Worm (Caenorhabditis elegans) whole organism, L1 larva: ENCODE results near the gene M117.4.

Experiments
- aly-2 ChIP-seq: fragments of 150-350 bp; optimal IDR thresholded peaks from 2 replicates; lab custom pipeline; 2014; ENCODE audit warnings: missing biosample characterization, missing genetic modification characterization
- ama-1 ChIP-seq: fragments of 150-350 bp; optimal IDR thresholded peaks from 2 replicates; lab custom pipeline; 2014
- ceh-63 ChIP-seq: fragments of 200-800 bp; sonication (Bioruptor generic); optimal IDR thresholded peaks from 2 replicates; lab custom pipeline; 2018; ENCODE audit warnings: mild to moderate bottlenecking, missing genetic modification characterization, missing compliant biosample characterization
- ceh-8 ChIP-seq: fragments of 200-800 bp; sonication (Bioruptor generic); optimal IDR thresholded peaks from 2 replicates; lab custom pipeline; 2018; ENCODE audit warnings: mild to moderate bottlenecking, missing genetic modification characterization, moderate library complexity, missing compliant biosample characterization
- ceh-82 ChIP-seq, 3 experiments: fragments of 150-350 bp in 1 of 3; sonication (generic microtip) in 2 of 3; optimal IDR thresholded peaks; 2 replicates each; lab custom pipeline; 2014 to 2017; ENCODE audit warnings: missing biosample characterization in 3 of 3, missing genetic modification characterization in 3 of 3
- ces-1 ChIP-seq: fragments of 150-350 bp; optimal IDR thresholded peaks from 2 replicates; lab custom pipeline; 2014; ENCODE audit warnings: missing biosample characterization, missing genetic modification reagents, missing genetic modification characterization
- dpl-1 ChIP-seq, 3 experiments: fragments of 150-350 bp in 2 of 3; sonication (generic microtip) in 1 of 3; optimal IDR thresholded peaks; 2 replicates each; lab custom pipeline; 2014 to 2017; ENCODE audit warnings: missing biosample characterization in 3 of 3, missing genetic modification characterization in 3 of 3, missing genetic modification reagents in 3 of 3
- dsc-1 ChIP-seq: sonication (generic microtip); optimal IDR thresholded peaks from 2 replicates; lab custom pipeline; 2016; ENCODE audit warnings: mild to moderate bottlenecking, missing genetic modification characterization, missing compliant biosample characterization
- efl-1 ChIP-seq, 4 experiments: fragments of 150-350 bp; optimal IDR thresholded peaks in 3 of 4; peaks in 1 of 4; 1 replicate in 1 of 4; 2 replicates in 3 of 4; lab custom pipeline; 2014; ENCODE audit warnings: missing biosample characterization in 2 of 4, missing genetic modification characterization in 2 of 4, missing genetic modification reagents in 2 of 4
- efl-3 ChIP-seq: fragments of 200-800 bp; sonication (Bioruptor generic); optimal IDR thresholded peaks from 2 replicates; lab custom pipeline; 2018; ENCODE audit warnings: mild to moderate bottlenecking, missing genetic modification characterization, missing compliant biosample characterization
- ets-5 ChIP-seq: fragments of 200-800 bp; sonication (Bioruptor generic); IDR thresholded peaks from 2 replicates; pipeline ENCODE4 v1.3.6; 2022; ENCODE audit warnings: missing genetic modification characterization, missing compliant biosample characterization
- fkh-10 ChIP-seq: sonication (generic microtip); optimal IDR thresholded peaks from 2 replicates; lab custom pipeline; 2017; ENCODE audit warnings: missing biosample characterization, missing genetic modification reagents, missing genetic modification characterization
- fkh-8 ChIP-seq: sonication (generic microtip); optimal IDR thresholded peaks from 2 replicates; lab custom pipeline; 2016; ENCODE audit warnings: mild to moderate bottlenecking, missing genetic modification characterization, missing compliant biosample characterization
- hpl-2 ChIP-seq: fragments of 150-350 bp; optimal IDR thresholded peaks from 2 replicates; lab custom pipeline; 2014; ENCODE audit warnings: missing biosample characterization, missing genetic modification reagents, missing genetic modification characterization
- isw-1 ChIP-seq: fragments of 200-800 bp; sonication (Bioruptor generic); IDR thresholded peaks from 2 replicates; pipeline ENCODE4 v1.3.6; 2022; ENCODE audit warnings: missing genetic modification characterization, missing compliant biosample characterization
- lin-13 ChIP-seq: fragments of 150-350 bp; optimal IDR thresholded peaks from 2 replicates; lab custom pipeline; 2014; ENCODE audit warnings: missing biosample characterization, missing genetic modification reagents, missing genetic modification characterization
- lin-14 ChIP-seq: fragments of 200-800 bp; sonication (Bioruptor generic); optimal IDR thresholded peaks from 2 replicates; lab custom pipeline; 2018; ENCODE audit warnings: mild to moderate bottlenecking, missing genetic modification characterization, moderate library complexity, missing compliant biosample characterization
- lin-15B ChIP-seq: fragments of 150-350 bp; sonication (generic microtip); optimal IDR thresholded peaks from 3 replicates; lab custom pipeline; 2014; ENCODE audit warnings: missing biosample characterization, missing genetic modification characterization
- lin-35 ChIP-seq, 2 experiments: fragments of 150-350 bp; optimal IDR thresholded peaks; 2 replicates each; lab custom pipeline; 2014; ENCODE audit warnings: missing biosample characterization in 2 of 2, missing genetic modification characterization in 2 of 2, missing genetic modification reagents in 2 of 2
- lir-3 ChIP-seq: sonication (generic microtip); optimal IDR thresholded peaks from 2 replicates; lab custom pipeline; 2016; ENCODE audit warnings: mild to moderate bottlenecking, missing genetic modification characterization, moderate library complexity, missing compliant biosample characterization; ENCODE audit not compliant: poor library complexity
- lsy-2 ChIP-seq, 2 experiments: fragments of 150-350 bp; optimal IDR thresholded peaks; 2 replicates each; lab custom pipeline; 2014; ENCODE audit warnings: missing biosample characterization in 2 of 2, missing genetic modification characterization in 2 of 2
- mab-9 ChIP-seq: fragments of 200-800 bp; sonication (Bioruptor generic); IDR thresholded peaks from 2 replicates; pipeline ENCODE4 v1.3.6; 2022; ENCODE audit warnings: missing genetic modification reagents, missing genetic modification characterization, missing compliant biosample characterization
- mep-1 ChIP-seq: fragments of 150-350 bp; optimal IDR thresholded peaks from 2 replicates; lab custom pipeline; 2014; ENCODE audit warnings: missing biosample characterization, missing genetic modification characterization
- nhr-20 ChIP-seq: sonication (generic microtip); optimal IDR thresholded peaks from 2 replicates; lab custom pipeline; 2016; ENCODE audit warnings: mild to moderate bottlenecking, missing genetic modification characterization, missing compliant biosample characterization
- nhr-28 ChIP-seq: fragments of 150-350 bp; optimal IDR thresholded peaks from 2 replicates; lab custom pipeline; 2014; ENCODE audit warnings: missing biosample characterization, missing genetic modification characterization
- nhr-47 ChIP-seq: sonication (generic microtip); optimal IDR thresholded peaks from 2 replicates; lab custom pipeline; 2016; ENCODE audit warnings: mild to moderate bottlenecking, missing genetic modification characterization, moderate library complexity, missing compliant biosample characterization
- nhr-71 ChIP-seq: sonication (generic microtip); optimal IDR thresholded peaks from 2 replicates; lab custom pipeline; 2016; ENCODE audit warnings: mild to moderate bottlenecking, missing genetic modification characterization, moderate library complexity, missing compliant biosample characterization
- nhr-90 ChIP-seq: sonication (generic microtip); optimal IDR thresholded peaks from 2 replicates; lab custom pipeline; 2016; ENCODE audit warnings: mild to moderate bottlenecking, missing genetic modification characterization, missing compliant biosample characterization; ENCODE audit not compliant: poor library complexity
- pqm-1 ChIP-seq: sonication (generic microtip); optimal IDR thresholded peaks from 3 replicates; lab custom pipeline; 2017; ENCODE audit warnings: missing biosample characterization, missing genetic modification characterization
- snu-23 ChIP-seq: sonication (generic microtip); optimal IDR thresholded peaks from 2 replicates; lab custom pipeline; 2016; ENCODE audit warnings: missing genetic modification characterization, missing compliant biosample characterization
- sox-4 ChIP-seq: sonication (generic microtip); optimal IDR thresholded peaks from 2 replicates; lab custom pipeline; 2016; ENCODE audit warnings: missing genetic modification characterization, missing compliant biosample characterization
- swsn-7 ChIP-seq: sonication (generic microtip); optimal IDR thresholded peaks from 2 replicates; lab custom pipeline; 2016; ENCODE audit warnings: missing genetic modification characterization, missing compliant biosample characterization
- tbx-2 ChIP-seq: sonication (generic microtip); optimal IDR thresholded peaks from 2 replicates; lab custom pipeline; 2016; ENCODE audit warnings: missing genetic modification characterization, missing compliant biosample characterization
- unc-86 ChIP-seq: sonication (generic microtip); optimal IDR thresholded peaks from 2 replicates; lab custom pipeline; 2016; ENCODE audit warnings: missing genetic modification characterization, missing compliant biosample characterization
- unc-98 ChIP-seq: fragments of 200-800 bp; sonication (Bioruptor generic); IDR thresholded peaks from 2 replicates; pipeline ENCODE4 v1.3.6; 2022; ENCODE audit warnings: missing genetic modification characterization, missing compliant biosample characterization
- xbp-1 ChIP-seq: sonication (generic microtip); optimal IDR thresholded peaks from 2 replicates; lab custom pipeline; 2016; ENCODE audit warnings: missing genetic modification characterization, missing compliant biosample characterization
- ztf-11 ChIP-seq, 2 experiments: sonication (generic microtip); optimal IDR thresholded peaks; 2 replicates each; lab custom pipeline; 2016 to 2017; ENCODE audit warnings: missing genetic modification characterization in 2 of 2, missing biosample characterization in 1 of 2, missing compliant biosample characterization in 1 of 2
- ztf-4 ChIP-seq: fragments of 150-350 bp; optimal IDR thresholded peaks from 2 replicates; lab custom pipeline; 2014; ENCODE audit warnings: missing biosample characterization, missing genetic modification characterization

The M117.4 gene

ce11 chrIV:11871898-11872297 lies 38.5 kb upstream of the M117.4 start:
- TF ChIP-seq lin-14 (GFP tag; lab: Kevin White, UChicago): peak; percentile 33
- peak; percentile 43 for TF ChIP-seq unc-86 (tag; lab: Kevin White, UChicago)
- peak; percentile 25 for TF ChIP-seq ceh-63 (GFP tag; lab: Kevin White, UChicago)
- no peak for TF ChIP-seq lin-13

DNA sequence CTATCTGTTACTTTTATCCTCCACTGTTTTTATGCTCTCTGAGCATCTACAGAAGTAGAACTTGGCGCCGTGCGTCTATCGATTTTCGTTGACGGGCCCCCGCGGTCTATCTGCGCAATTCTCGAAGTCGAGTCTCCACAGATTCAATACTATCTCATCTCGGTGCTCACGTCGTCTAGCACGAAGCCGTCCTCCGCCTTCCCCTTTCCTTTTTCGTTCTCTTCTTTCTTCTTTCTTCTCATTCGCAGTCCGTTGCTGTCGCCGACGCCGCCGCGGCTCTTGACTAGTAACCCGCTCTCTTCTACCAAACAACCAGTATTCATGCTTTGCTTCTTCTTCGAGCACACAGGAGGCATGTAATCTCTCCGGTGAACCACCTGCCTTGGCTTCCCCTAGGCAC lies 37.7 kb upstream of the M117.4 start:
- no peak for TF ChIP-seq unc-98
- TF ChIP-seq nhr-90 (tag; lab: Kevin White, UChicago): no peak
- no peak for TF ChIP-seq hpl-2 (GFP tag; lab: Kevin White, UChicago)
- peak; percentile 3 for TF ChIP-seq nhr-20 (tag; lab: Kevin White, UChicago)
- TF ChIP-seq snu-23 (GFP tag; lab: Kevin White, UChicago): peak; percentile 45
- peak; percentile 3 for TF ChIP-seq xbp-1 (tag; lab: Kevin White, UChicago)
- TF ChIP-seq sox-4 (tag; lab: Kevin White, UChicago): peak; percentile 42
- peak; percentile 28 for TF ChIP-seq isw-1 (GFP tag; lab: Robert Waterston, UW)
- peak; percentile 30 for TF ChIP-seq ceh-8 (GFP tag; lab: Kevin White, UChicago)
- TF ChIP-seq ets-5 (GFP tag; lab: Robert Waterston, UW): no peak
- peak; percentile 89 for TF ChIP-seq fkh-8
- peak; percentile 7 to 26 for TF ChIP-seq efl-1 (optimal IDR thresholded peaks at IDR 0.05; lab: Kevin White, UChicago)
- no peak for TF ChIP-seq efl-1 (GFP tag; optimal IDR thresholded peaks at IDR 0.05 in 1 of 2; lab: Kevin White, UChicago)
- TF ChIP-seq ces-1 (GFP tag; lab: Kevin White, UChicago): no peak
- TF ChIP-seq fkh-10 (GFP tag; lab: Kevin White, UChicago): peak; percentile 38
- TF ChIP-seq nhr-28 (tag; lab: Kevin White, UChicago): no peak
- TF ChIP-seq swsn-7 (tag; lab: Kevin White, UChicago): peak; percentile 41
- TF ChIP-seq efl-3 (GFP tag; lab: Kevin White, UChicago): no peak
- no peak for TF ChIP-seq aly-2
- peak; percentile 39 for TF ChIP-seq tbx-2
- no peak for TF ChIP-seq ztf-4
- TF ChIP-seq nhr-71 (tag; lab: Kevin White, UChicago): peak; percentile 51
- TF ChIP-seq ztf-11 (tag; optimal IDR thresholded peaks at IDR 0.05; lab: Kevin White, UChicago): peak in 1 of 2 experiments; percentile 42
- TF ChIP-seq lin-14 (GFP tag; lab: Kevin White, UChicago): peak; percentile 82
- TF ChIP-seq lir-3: no peak
- no peak for TF ChIP-seq pqm-1 (tag; lab: Kevin White, UChicago)
- TF ChIP-seq ceh-82 (tag; optimal IDR thresholded peaks at IDR 0.05; lab: Kevin White, UChicago): peak in 2 of 3 experiments; percentile 28 to 63
- no peak for TF ChIP-seq mab-9
- peak; percentile 44 for TF ChIP-seq dsc-1 (tag; lab: Kevin White, UChicago)
- peak; percentile 55 for TF ChIP-seq nhr-47 (tag; lab: Kevin White, UChicago)
- TF ChIP-seq lin-15B (tag; lab: Kevin White, UChicago): no peak
- TF ChIP-seq lin-35 (GFP tag; optimal IDR thresholded peaks at IDR 0.05; lab: Kevin White, UChicago): peak in 1 of 2 experiments; percentile 17
- TF ChIP-seq lsy-2 (tag; optimal IDR thresholded peaks at IDR 0.05; lab: Kevin White, UChicago): peak; percentile 12 to 43
- TF ChIP-seq ama-1 (lab: Kevin White, UChicago): no peak
- TF ChIP-seq lin-13: no peak
- TF ChIP-seq unc-86 (tag; lab: Kevin White, UChicago): peak; percentile 59
- peak in 1 of 3 experiments; percentile 20 for TF ChIP-seq dpl-1 (GFP tag; optimal IDR thresholded peaks at IDR 0.05; lab: Kevin White, UChicago)
- no peak for TF ChIP-seq mep-1 (tag; lab: Kevin White, UChicago)

DNA sequence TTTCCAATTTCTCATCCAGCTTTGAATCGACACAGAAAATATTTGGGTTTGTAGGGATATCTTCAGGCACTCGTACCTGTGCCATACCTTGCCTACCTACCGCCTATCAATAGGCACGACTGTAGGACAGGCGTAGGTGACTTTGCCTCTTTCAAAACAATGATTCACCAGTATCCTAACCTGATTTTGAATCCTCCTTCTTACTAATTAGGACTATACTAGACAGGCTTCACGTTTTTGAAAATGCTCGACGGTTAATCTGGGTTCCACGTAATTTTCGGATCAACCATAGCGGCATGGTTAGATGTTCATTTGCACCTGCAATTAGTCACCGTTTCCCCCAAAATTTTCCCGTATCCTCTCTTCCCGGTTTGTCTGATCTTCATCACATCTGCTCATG lies 35.1 kb upstream of the M117.4 start:
- TF ChIP-seq ama-1 (lab: Kevin White, UChicago) (no peak), unc-86 (tag; lab: Kevin White, UChicago) (no peak)
